Fruit fly (Drosophila melanogaster) whole organism, adult: ENCODE data around the gene CG1628.
A peak's percentile ranks its signal among the peaks of the same experiment; 100 is the strongest.

ENCODE experiments used
- CG11617 ChIP-seq: fragments of 200-800 bp; sonication (Bioruptor generic); optimal IDR thresholded peaks from 2 replicates; lab custom pipeline; 2017; ENCODE audit warnings: mild to moderate bottlenecking, missing biosample characterization, missing genetic modification reagents, missing genetic modification characterization
- CG12768 ChIP-seq: fragments of 200-800 bp; sonication (Bioruptor generic); optimal IDR thresholded peaks from 2 replicates; lab custom pipeline; 2017; ENCODE audit warnings: missing biosample characterization, missing genetic modification characterization, mild to moderate bottlenecking, moderate library complexity, missing genetic modification reagents
- CG14711 ChIP-seq: fragments of 200-800 bp; sonication (Bioruptor generic); optimal IDR thresholded peaks from 2 replicates; lab custom pipeline; 2018; ENCODE audit warnings: missing biosample characterization, mild to moderate bottlenecking, missing genetic modification characterization, moderate library complexity
- CG1620 ChIP-seq: fragments of 200-800 bp; sonication (Bioruptor generic); optimal IDR thresholded peaks from 2 replicates; lab custom pipeline; 2016; ENCODE audit warnings: missing biosample characterization, missing genetic modification characterization
- CG33017 ChIP-seq: fragments of 200-800 bp; sonication (Bioruptor generic); optimal IDR thresholded peaks from 2 replicates; lab custom pipeline; 2018; ENCODE audit warnings: missing biosample characterization, mild to moderate bottlenecking, missing genetic modification characterization, moderate library complexity
- CG5204 ChIP-seq: fragments of 200-800 bp; sonication (Bioruptor generic); optimal IDR thresholded peaks from 2 replicates; lab custom pipeline; 2016; ENCODE audit warnings: missing biosample characterization, missing genetic modification characterization
- CG7045 ChIP-seq: fragments of 200-800 bp; sonication (Bioruptor generic); optimal IDR thresholded peaks from 2 replicates; lab custom pipeline; 2017; ENCODE audit warnings: missing biosample characterization, mild to moderate bottlenecking, missing genetic modification characterization
- CG7101 ChIP-seq: fragments of 200-800 bp; sonication (Bioruptor generic); optimal IDR thresholded peaks from 2 replicates; lab custom pipeline; 2018; ENCODE audit warnings: missing biosample characterization, mild to moderate bottlenecking, missing genetic modification characterization, moderate library complexity
- Clk ChIP-seq: fragments of 200-800 bp; sonication (Bioruptor generic); optimal IDR thresholded peaks from 2 replicates; lab custom pipeline; 2017; ENCODE audit warnings: missing biosample characterization, missing genetic modification characterization
- Crg-1 ChIP-seq: fragments of 200-800 bp; sonication (Bioruptor generic); optimal IDR thresholded peaks from 2 replicates; lab custom pipeline; 2016; ENCODE audit warnings: missing biosample characterization, missing genetic modification characterization
- Hr96 ChIP-seq: fragments of 200-800 bp; sonication (Bioruptor generic); optimal IDR thresholded peaks from 2 replicates; lab custom pipeline; 2016; ENCODE audit warnings: missing biosample characterization, missing genetic modification characterization
- Mnt ChIP-seq: fragments of 200-800 bp; sonication (Bioruptor generic); optimal IDR thresholded peaks from 2 replicates; lab custom pipeline; 2016; ENCODE audit warnings: missing biosample characterization, mild to moderate bottlenecking, missing genetic modification characterization
- bab1 ChIP-seq: fragments of 200-800 bp; sonication (Bioruptor generic); optimal IDR thresholded peaks from 3 replicates; lab custom pipeline; 2019; ENCODE audit warnings: missing biosample characterization, mild to moderate bottlenecking, missing genetic modification characterization, moderate library complexity
- cic ChIP-seq: fragments of 200-800 bp; sonication (Bioruptor generic); optimal IDR thresholded peaks from 2 replicates; lab custom pipeline; 2017; ENCODE audit warnings: missing biosample characterization, mild to moderate bottlenecking, missing genetic modification characterization, moderate library complexity
- cnc ChIP-seq, 2 experiments: fragments of >200 bp; optimal IDR thresholded peaks; 2 replicates each; lab custom pipeline; 2017
- kay ChIP-seq: fragments of 200-800 bp; sonication (Bioruptor generic); peaks from one replicate; lab custom pipeline; 2016; ENCODE audit warnings: missing biosample characterization, missing genetic modification characterization, borderline replicate concordance
- ovo ChIP-seq: fragments of 200-800 bp; sonication (Bioruptor generic); optimal IDR thresholded peaks from 2 replicates; lab custom pipeline; 2016; ENCODE audit warnings: missing biosample characterization, missing genetic modification characterization
- pad ChIP-seq: fragments of 200-800 bp; sonication (Bioruptor generic); optimal IDR thresholded peaks from 3 replicates; lab custom pipeline; 2017; ENCODE audit warnings: missing biosample characterization, missing genetic modification characterization, mild to moderate bottlenecking, moderate library complexity, missing genetic modification reagents
- tj ChIP-seq: fragments of 200-800 bp; sonication (Bioruptor generic); optimal IDR thresholded peaks from 3 replicates; lab custom pipeline; 2017; ENCODE audit warnings: missing biosample characterization, mild to moderate bottlenecking, missing genetic modification characterization, moderate library complexity
- toe ChIP-seq: fragments of 200-800 bp; sonication (Bioruptor generic); optimal IDR thresholded peaks from 2 replicates; lab custom pipeline; 2016; ENCODE audit warnings: missing biosample characterization, missing genetic modification characterization

Gene CG1628

dm6 chrX:10577773-10578172, 24.7 kb downstream of the CG1628 start:
- no peak for TF ChIP-seq cnc (optimal IDR thresholded peaks at IDR 0.05; lab: Kevin White, UChicago)
- TF ChIP-seq tj (GFP tag; lab: Kevin White, UChicago) = no peak
- no peak for TF ChIP-seq Mnt
- TF ChIP-seq Clk (GFP tag; lab: Kevin White, UChicago) = no peak
- no peak for TF ChIP-seq cic (GFP tag; lab: Kevin White, UChicago)
- no peak for TF ChIP-seq kay
- TF ChIP-seq CG12768 (GFP tag; lab: Kevin White, UChicago) = no peak
- no peak for TF ChIP-seq CG11617 (GFP tag; lab: Kevin White, UChicago)
- no peak for TF ChIP-seq CG14711 (tag; lab: Kevin White, UChicago)
- no peak for TF ChIP-seq Crg-1 (GFP tag; lab: Kevin White, UChicago)
- TF ChIP-seq pad (GFP tag; lab: Kevin White, UChicago) = no peak
- no peak for TF ChIP-seq Hr96 (GFP tag; lab: Kevin White, UChicago)
- no peak for TF ChIP-seq ovo (GFP tag; lab: Kevin White, UChicago)
- no peak for TF ChIP-seq CG5204
- no peak for TF ChIP-seq CG33017 (tag; lab: Kevin White, UChicago)
- no peak for TF ChIP-seq CG7045
- TF ChIP-seq CG1620 (GFP tag; lab: Kevin White, UChicago) = no peak

DNA sequence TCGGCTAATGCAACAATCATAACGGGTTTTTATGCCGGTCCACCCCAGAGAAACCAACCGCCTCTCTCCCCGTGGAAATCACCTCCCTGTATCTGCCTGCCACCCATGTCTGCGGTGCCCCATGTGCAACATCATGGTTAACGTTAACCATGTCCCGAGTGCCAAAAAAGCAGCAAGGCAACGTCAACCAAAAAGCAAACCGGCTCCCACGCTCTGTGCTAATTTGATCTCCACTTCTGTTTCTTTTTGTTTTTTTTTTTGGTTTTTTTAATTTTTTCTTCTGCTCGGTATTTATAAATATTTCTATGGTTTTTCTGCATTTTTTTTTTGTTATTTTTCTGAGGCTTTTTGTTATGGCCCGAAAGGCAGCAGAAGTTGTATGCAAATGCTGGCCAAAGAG, 25.5 kb downstream of the CG1628 start:
- no peak for TF ChIP-seq ovo (GFP tag; lab: Kevin White, UChicago)
- no peak for TF ChIP-seq cic (GFP tag; lab: Kevin White, UChicago)
- TF ChIP-seq CG12768 (GFP tag; lab: Kevin White, UChicago) = no peak
- no peak for TF ChIP-seq Clk (GFP tag; lab: Kevin White, UChicago)
- no peak for TF ChIP-seq tj (GFP tag; lab: Kevin White, UChicago)
- no peak for TF ChIP-seq CG5204

DNA sequence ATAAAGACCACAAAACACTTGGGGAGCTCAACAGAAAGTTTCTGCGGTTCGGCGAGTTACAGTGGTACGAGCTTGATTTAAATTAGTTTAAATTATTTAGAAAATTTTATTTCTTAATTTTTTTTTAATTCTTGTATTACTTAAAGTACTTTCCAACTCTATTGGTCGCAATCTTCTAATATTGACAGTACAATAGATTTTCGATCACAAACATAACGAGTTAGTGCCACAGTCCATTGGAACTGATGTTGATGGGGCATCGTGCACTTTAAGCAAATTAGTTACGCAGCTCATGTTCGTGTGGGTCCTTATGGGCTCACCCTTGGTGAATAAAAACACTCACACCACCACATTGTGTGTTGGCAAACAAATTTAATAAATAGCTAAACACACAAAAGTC, 29.0 kb downstream of the CG1628 start:
- no peak for TF ChIP-seq CG7045
- TF ChIP-seq cic (GFP tag; lab: Kevin White, UChicago) = no peak
- no peak for TF ChIP-seq CG5204
- no peak for TF ChIP-seq CG11617 (GFP tag; lab: Kevin White, UChicago)
- TF ChIP-seq Clk (GFP tag; lab: Kevin White, UChicago) = no peak
- TF ChIP-seq CG1620 (GFP tag; lab: Kevin White, UChicago) = no peak
- no peak for TF ChIP-seq CG7101 (tag; lab: Kevin White, UChicago)
- no peak for TF ChIP-seq Hr96 (GFP tag; lab: Kevin White, UChicago)
- TF ChIP-seq tj (GFP tag; lab: Kevin White, UChicago) = no peak
- TF ChIP-seq Mnt = no peak
- no peak for TF ChIP-seq CG14711 (tag; lab: Kevin White, UChicago)
- TF ChIP-seq Crg-1 (GFP tag; lab: Kevin White, UChicago) = no peak
- no peak for TF ChIP-seq kay
- TF ChIP-seq CG33017 (tag; lab: Kevin White, UChicago) = no peak
- no peak for TF ChIP-seq CG12768 (GFP tag; lab: Kevin White, UChicago)
- no peak for TF ChIP-seq cnc (optimal IDR thresholded peaks at IDR 0.05; lab: Kevin White, UChicago)
- no peak for TF ChIP-seq toe (GFP tag; lab: Kevin White, UChicago)

dm6 chrX:10570142-10570756, 32.3 kb downstream of the CG1628 start:
- no peak for TF ChIP-seq CG33017 (tag; lab: Kevin White, UChicago)
- no peak for TF ChIP-seq CG14711 (tag; lab: Kevin White, UChicago)
- TF ChIP-seq kay = no peak
- TF ChIP-seq Mnt = no peak
- no peak for TF ChIP-seq CG7045

dm6 chrX:10566491-10566890, 36.0 kb downstream of the CG1628 start, which contains the start of gene CG15296:
Gene CG15296 (minus strand): TSS chrX:10566591.
- TF ChIP-seq Clk (GFP tag; lab: Kevin White, UChicago) = no peak
- no peak for TF ChIP-seq Crg-1 (GFP tag; lab: Kevin White, UChicago)
- no peak for TF ChIP-seq ovo (GFP tag; lab: Kevin White, UChicago)
- TF ChIP-seq pad (GFP tag; lab: Kevin White, UChicago) = no peak
- no peak for TF ChIP-seq CG14711 (tag; lab: Kevin White, UChicago)
- TF ChIP-seq CG11617 (GFP tag; lab: Kevin White, UChicago) = no peak
- TF ChIP-seq CG7045 = no peak
- TF ChIP-seq bab1 (GFP tag; lab: Kevin White, UChicago) = no peak
- no peak for TF ChIP-seq CG33017 (tag; lab: Kevin White, UChicago)
- TF ChIP-seq CG12768 (GFP tag; lab: Kevin White, UChicago) = no peak
- TF ChIP-seq toe (GFP tag; lab: Kevin White, UChicago) = no peak
- TF ChIP-seq Mnt = no peak
- TF ChIP-seq CG5204 = no peak
- TF ChIP-seq tj (GFP tag; lab: Kevin White, UChicago) = no peak

DNA sequence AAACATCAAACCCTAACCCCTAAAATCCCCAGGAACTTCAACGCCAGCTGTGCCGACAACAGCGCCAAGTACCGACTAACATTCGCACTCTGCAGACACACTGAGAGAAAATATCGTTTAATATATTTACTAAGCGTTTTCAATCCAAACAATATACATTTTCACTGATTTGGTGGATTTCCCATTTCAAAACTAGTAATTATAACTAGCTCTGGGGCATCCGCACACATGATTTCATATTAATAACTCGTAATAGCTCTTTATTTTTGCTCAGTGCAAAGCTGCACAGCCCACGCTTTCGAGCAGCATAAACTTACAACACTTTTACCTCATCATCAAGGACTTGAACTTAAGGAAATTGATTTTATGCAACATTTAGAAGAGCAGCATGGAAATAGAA, 38.4 kb downstream of the CG1628 start:
- TF ChIP-seq CG1620 (GFP tag; lab: Kevin White, UChicago) (no peak), bab1 (GFP tag; lab: Kevin White, UChicago) (no peak), Mnt (no peak), Hr96 (GFP tag; lab: Kevin White, UChicago) (no peak), toe (GFP tag; lab: Kevin White, UChicago) (no peak)

- TF ChIP-seq CG5204 = no peak
- no peak for TF ChIP-seq CG33017 (tag; lab: Kevin White, UChicago)
- TF ChIP-seq CG1620 (GFP tag; lab: Kevin White, UChicago) = no peak
- no peak for TF ChIP-seq CG7101 (tag; lab: Kevin White, UChicago)
- no peak for TF ChIP-seq pad (GFP tag; lab: Kevin White, UChicago)
- no peak for TF ChIP-seq cic (GFP tag; lab: Kevin White, UChicago)
- no peak for TF ChIP-seq ovo (GFP tag; lab: Kevin White, UChicago)
- peak; percentile 20 for TF ChIP-seq CG14711 (tag; lab: Kevin White, UChicago)
- peak; percentile 48 for TF ChIP-seq bab1 (GFP tag; lab: Kevin White, UChicago)
- no peak for TF ChIP-seq toe (GFP tag; lab: Kevin White, UChicago)
These were observed 41.1 kb downstream of the CG1628 start for dm6 chrX:10561433-10561832.
